Worm (Caenorhabditis elegans): ENCODE results near the gene pept-1.

The pept-1 gene

ce11 chrX:6456567-6456966 lies at the start of gene pept-1:
pept-1 (plus strand) TSS chrX:6456872.
- no peak for TF ChIP-seq T22C8.4 (GFP tag; IDR thresholded peaks at IDR 0.05)
- TF ChIP-seq ref-1 (GFP tag; conservative IDR thresholded peaks at IDR 0.05) = no peak

ce11 chrX:6407805-6408204 lies 48.9 kb upstream of the pept-1 start:
- TF ChIP-seq med-1 (GFP tag; optimal IDR thresholded peaks at IDR 0.05; ENCODE audit: insufficient read depth) (no peak), ref-1 (GFP tag; conservative IDR thresholded peaks at IDR 0.05) (no peak), ztf-23 (GFP tag; IDR thresholded peaks at IDR 0.05) (no peak), ztf-29 (GFP tag; IDR thresholded peaks at IDR 0.05) (no peak), tab-1 (GFP tag; IDR thresholded peaks at IDR 0.05) (no peak), flt-1 (GFP tag; IDR thresholded peaks at IDR 0.05) (no peak), T22C8.4 (GFP tag; IDR thresholded peaks at IDR 0.05) (no peak), klf-2 (GFP tag; conservative IDR thresholded peaks at IDR 0.05) (no peak), cog-1 (tag; optimal IDR thresholded peaks at IDR 0.05) (no peak)

ce11 chrX:6408286-6408685 lies 48.4 kb upstream of the pept-1 start:
- TF ChIP-seq flt-1 (GFP tag; IDR thresholded peaks at IDR 0.05) (no peak), ztf-29 (GFP tag; IDR thresholded peaks at IDR 0.05) (no peak), tab-1 (GFP tag; IDR thresholded peaks at IDR 0.05) (no peak), klf-2 (GFP tag; conservative IDR thresholded peaks at IDR 0.05) (no peak), med-1 (GFP tag; optimal IDR thresholded peaks at IDR 0.05; ENCODE audit: insufficient read depth) (no peak), T22C8.4 (GFP tag; IDR thresholded peaks at IDR 0.05) (no peak), ztf-23 (GFP tag; IDR thresholded peaks at IDR 0.05) (no peak), ref-1 (GFP tag; conservative IDR thresholded peaks at IDR 0.05) (no peak), cog-1 (tag; optimal IDR thresholded peaks at IDR 0.05) (no peak)

- TF ChIP-seq flt-1 (GFP tag; IDR thresholded peaks at IDR 0.05) = no peak
- no peak for TF ChIP-seq tab-1 (GFP tag; IDR thresholded peaks at IDR 0.05)
- no peak for TF ChIP-seq med-1 (GFP tag; optimal IDR thresholded peaks at IDR 0.05; ENCODE audit: insufficient read depth)
- TF ChIP-seq ztf-23 (GFP tag; IDR thresholded peaks at IDR 0.05) = no peak
- TF ChIP-seq ztf-29 (GFP tag; IDR thresholded peaks at IDR 0.05) = no peak
- no peak for TF ChIP-seq T22C8.4 (GFP tag; IDR thresholded peaks at IDR 0.05)
- TF ChIP-seq ref-1 (GFP tag; conservative IDR thresholded peaks at IDR 0.05) = no peak
- no peak for TF ChIP-seq klf-2 (GFP tag; conservative IDR thresholded peaks at IDR 0.05)
- TF ChIP-seq cog-1 (tag; optimal IDR thresholded peaks at IDR 0.05) = no peak
Observed at ce11 chrX:6408713-6409112, 48.0 kb upstream of the pept-1 start.

ce11 chrX:6410177-6410765 lies 46.4 kb upstream of the pept-1 start, which contains the start of gene mup-2:
mup-2 (minus strand) TSS chrX:6410227.
- no peak for TF ChIP-seq ztf-29 (GFP tag; IDR thresholded peaks at IDR 0.05)
- TF ChIP-seq cog-1 (tag; optimal IDR thresholded peaks at IDR 0.05) = peak; percentile 61
- TF ChIP-seq med-1 (GFP tag; optimal IDR thresholded peaks at IDR 0.05; ENCODE audit: insufficient read depth) = no peak
- TF ChIP-seq ztf-23 (GFP tag; IDR thresholded peaks at IDR 0.05) = 0 out of 2 replicates have a peak, but pooled peaks have one; percentile 30
- no peak for TF ChIP-seq ref-1 (GFP tag; conservative IDR thresholded peaks at IDR 0.05)
- no peak for TF ChIP-seq klf-2 (GFP tag; conservative IDR thresholded peaks at IDR 0.05)
- TF ChIP-seq flt-1 (GFP tag; IDR thresholded peaks at IDR 0.05) = no peak
- TF ChIP-seq tab-1 (GFP tag; IDR thresholded peaks at IDR 0.05) = no peak
- no peak for TF ChIP-seq T22C8.4 (GFP tag; IDR thresholded peaks at IDR 0.05)

- TF ChIP-seq tab-1 (GFP tag; IDR thresholded peaks at IDR 0.05) = no peak
- no peak for TF ChIP-seq ztf-23 (GFP tag; IDR thresholded peaks at IDR 0.05)
- no peak for TF ChIP-seq flt-1 (GFP tag; IDR thresholded peaks at IDR 0.05)
- TF ChIP-seq ztf-29 (GFP tag; IDR thresholded peaks at IDR 0.05) = no peak
- TF ChIP-seq med-1 (GFP tag; optimal IDR thresholded peaks at IDR 0.05; ENCODE audit: insufficient read depth) = no peak
- TF ChIP-seq ref-1 (GFP tag; conservative IDR thresholded peaks at IDR 0.05) = no peak
- no peak for TF ChIP-seq klf-2 (GFP tag; conservative IDR thresholded peaks at IDR 0.05)
- no peak for TF ChIP-seq T22C8.4 (GFP tag; IDR thresholded peaks at IDR 0.05)
- TF ChIP-seq cog-1 (tag; optimal IDR thresholded peaks at IDR 0.05) = no peak
Observed at ce11 chrX:6412575-6412974, 44.1 kb upstream of the pept-1 start, which contains the start of gene T22E5.1. T22E5.1 (plus strand) TSS chrX:6412875.

- no peak for TF ChIP-seq ztf-29 (GFP tag; IDR thresholded peaks at IDR 0.05)
- TF ChIP-seq flt-1 (GFP tag; IDR thresholded peaks at IDR 0.05) = no peak
- no peak for TF ChIP-seq tab-1 (GFP tag; IDR thresholded peaks at IDR 0.05)
- TF ChIP-seq T22C8.4 (GFP tag; IDR thresholded peaks at IDR 0.05) = no peak
- no peak for TF ChIP-seq med-1 (GFP tag; optimal IDR thresholded peaks at IDR 0.05; ENCODE audit: insufficient read depth)
- no peak for TF ChIP-seq ref-1 (GFP tag; conservative IDR thresholded peaks at IDR 0.05)
Observed at ce11 chrX:6413583-6413982, 43.1 kb upstream of the pept-1 start.

ce11 chrX:6416357-6417087 lies 40.1 kb upstream of the pept-1 start, which contains the start of gene T22E5.6:
T22E5.6 (minus strand) TSS chrX:6416407.
- no peak for TF ChIP-seq ztf-29 (GFP tag; IDR thresholded peaks at IDR 0.05)

ce11 chrX:6419113-6419512 lies 37.6 kb upstream of the pept-1 start:
- TF ChIP-seq tab-1 (GFP tag; IDR thresholded peaks at IDR 0.05) (no peak), ztf-29 (GFP tag; IDR thresholded peaks at IDR 0.05) (no peak), T22C8.4 (GFP tag; IDR thresholded peaks at IDR 0.05) (no peak), klf-2 (GFP tag; conservative IDR thresholded peaks at IDR 0.05) (no peak), ztf-23 (GFP tag; IDR thresholded peaks at IDR 0.05) (no peak), ref-1 (GFP tag; conservative IDR thresholded peaks at IDR 0.05) (no peak), flt-1 (GFP tag; IDR thresholded peaks at IDR 0.05) (no peak), med-1 (GFP tag; optimal IDR thresholded peaks at IDR 0.05; ENCODE audit: insufficient read depth) (no peak), cog-1 (tag; optimal IDR thresholded peaks at IDR 0.05) (no peak)

- TF ChIP-seq ref-1 (GFP tag; conservative IDR thresholded peaks at IDR 0.05) = no peak
- TF ChIP-seq ztf-29 (GFP tag; IDR thresholded peaks at IDR 0.05) = no peak
- no peak for TF ChIP-seq med-1 (GFP tag; optimal IDR thresholded peaks at IDR 0.05; ENCODE audit: insufficient read depth)
- TF ChIP-seq flt-1 (GFP tag; IDR thresholded peaks at IDR 0.05) = no peak
- TF ChIP-seq cog-1 (tag; optimal IDR thresholded peaks at IDR 0.05) = no peak
- no peak for TF ChIP-seq tab-1 (GFP tag; IDR thresholded peaks at IDR 0.05)
- TF ChIP-seq klf-2 (GFP tag; conservative IDR thresholded peaks at IDR 0.05) = no peak
- TF ChIP-seq T22C8.4 (GFP tag; IDR thresholded peaks at IDR 0.05) = no peak
- TF ChIP-seq ztf-23 (GFP tag; IDR thresholded peaks at IDR 0.05) = no peak
Observed at ce11 chrX:6420681-6421080, 36.0 kb upstream of the pept-1 start, which contains the start of gene K10C2.12. K10C2.12 (minus strand) TSS chrX:6420781.

Measured in whole organism, midembryonic.